Worm (Caenorhabditis elegans) whole organism, young adult: ENCODE measurements around the gene trap-2.
A peak's percentile ranks its signal among the peaks of the same experiment; 100 is the strongest.

Experiments used
- B0035.1 ChIP-seq: sonication (generic microtip); optimal IDR thresholded peaks from 2 replicates; lab custom pipeline; 2016; ENCODE audit warnings: missing genetic modification characterization, mild to moderate bottlenecking, missing compliant biosample characterization, missing genotype, missing genetic modification reagents
- B0261.1 ChIP-seq: sonication (generic microtip); optimal IDR thresholded peaks from 2 replicates; lab custom pipeline; 2016; ENCODE audit warnings: mild to moderate bottlenecking, missing genetic modification characterization, moderate library complexity, missing compliant biosample characterization
- C06A6.2 ChIP-seq: fragments of 200-800 bp; sonication (Bioruptor generic); conservative IDR thresholded peaks from 2 replicates; pipeline ENCODE4 v1.3.6; 2022; ENCODE audit warnings: missing genetic modification characterization, missing compliant biosample characterization
- F10E7.11 ChIP-seq: sonication (generic microtip); optimal IDR thresholded peaks from 2 replicates; lab custom pipeline; 2017; ENCODE audit warnings: mild to moderate bottlenecking, missing genetic modification characterization, moderate library complexity, missing compliant biosample characterization
- F33H1.4 ChIP-seq: fragments of 200-800 bp; sonication (Bioruptor generic); IDR thresholded peaks from 2 replicates; pipeline ENCODE4 v1.3.6; 2022; ENCODE audit warnings: missing genetic modification reagents, missing genetic modification characterization, missing compliant biosample characterization
- F37B4.10 ChIP-seq: fragments of 200-800 bp; sonication (Bioruptor generic); IDR thresholded peaks from 2 replicates; pipeline ENCODE4 v1.3.6; 2022; ENCODE audit warnings: missing genetic modification characterization, missing compliant biosample characterization
- F49E8.2 ChIP-seq: sonication (generic microtip); optimal IDR thresholded peaks from 3 replicates; lab custom pipeline; 2017; ENCODE audit warnings: missing genetic modification characterization, mild to moderate bottlenecking, missing compliant biosample characterization, antibody characterized with exemption, moderate library complexity; ENCODE audit not compliant: insufficient read depth
- K11D2.4 ChIP-seq: fragments of 200-800 bp; sonication (Bioruptor generic); IDR thresholded peaks from 2 replicates; pipeline ENCODE4 v1.3.6; 2022; ENCODE audit warnings: missing genetic modification reagents, missing genetic modification characterization, missing compliant biosample characterization
- K12H6.12 ChIP-seq: fragments of 200-800 bp; sonication (Bioruptor generic); optimal IDR thresholded peaks from 2 replicates; lab custom pipeline; 2018; ENCODE audit warnings: mild to moderate bottlenecking, missing genetic modification characterization, missing compliant biosample characterization
- Y53G8AR.9 ChIP-seq: fragments of 200-800 bp; sonication (Bioruptor generic); conservative IDR thresholded peaks from 2 replicates; pipeline ENCODE4 v1.3.6; 2022; ENCODE audit warnings: missing genetic modification reagents, missing genetic modification characterization, missing compliant biosample characterization
- Y56A3A.18 ChIP-seq: fragments of 200-800 bp; sonication (Bioruptor generic); IDR thresholded peaks from 2 replicates; pipeline ENCODE4 v1.3.6; 2022; ENCODE audit warnings: missing genetic modification reagents, missing genetic modification characterization, missing compliant biosample characterization
- Y95B8A.8 ChIP-seq: fragments of 200-800 bp; sonication (Bioruptor generic); IDR thresholded peaks from 2 replicates; pipeline ENCODE4 v1.3.6; 2022; ENCODE audit warnings: missing genetic modification reagents, missing genetic modification characterization, missing compliant biosample characterization
- ama-1 ChIP-seq, 3 experiments: fragments of 150-350 bp in 1 of 3; sonication (generic microtip) in 2 of 3; optimal IDR thresholded peaks; 2 replicates each; lab custom pipeline; 2014 to 2018; ENCODE audit warnings: missing biosample characterization in 2 of 3, missing genetic modification characterization in 2 of 3, missing genetic modification reagents in 2 of 3
- attf-6 ChIP-seq: fragments of 200-800 bp; sonication (Bioruptor generic); IDR thresholded peaks from 2 replicates; pipeline ENCODE4 v1.3.6; 2022; ENCODE audit warnings: missing genetic modification reagents, missing genetic modification characterization, missing compliant biosample characterization
- cebp-1 ChIP-seq, 2 experiments: fragments of 200-800 bp in 1 of 2; sonication (Bioruptor generic) in 1 of 2; sonication (generic microtip) in 1 of 2; IDR thresholded peaks in 1 of 2; optimal IDR thresholded peaks in 1 of 2; 2 replicates each; pipeline versions ENCODE4 v1.3.6 to Lab custom; 2017 to 2022; ENCODE audit warnings: missing compliant biosample characterization in 2 of 2, missing genetic modification characterization in 2 of 2, mild to moderate bottlenecking in 1 of 2, missing genetic modification reagents in 1 of 2, moderate library complexity in 1 of 2
- cebp-2 ChIP-seq: fragments of 200-800 bp; sonication (Bioruptor generic); IDR thresholded peaks from 2 replicates; pipeline ENCODE4 v1.3.6; 2022; ENCODE audit warnings: missing genetic modification characterization, missing compliant biosample characterization
- ceh-27 ChIP-seq: fragments of 200-800 bp; sonication (Bioruptor generic); optimal IDR thresholded peaks from 2 replicates; lab custom pipeline; 2018; ENCODE audit warnings: mild to moderate bottlenecking, missing genetic modification characterization, moderate library complexity, missing compliant biosample characterization
- ceh-79 ChIP-seq: sonication (generic microtip); optimal IDR thresholded peaks from 2 replicates; lab custom pipeline; 2017; ENCODE audit warnings: mild to moderate bottlenecking, missing genetic modification characterization, missing compliant biosample characterization
- chd-7 ChIP-seq: sonication (generic microtip); optimal IDR thresholded peaks from 2 replicates; lab custom pipeline; 2016; ENCODE audit warnings: mild to moderate bottlenecking, missing genetic modification characterization, moderate library complexity, missing compliant biosample characterization
- die-1 ChIP-seq: sonication (generic microtip); optimal IDR thresholded peaks from 2 replicates; lab custom pipeline; 2016; ENCODE audit warnings: missing genotype, mild to moderate bottlenecking, missing genetic modification characterization, missing compliant biosample characterization
- dpff-1 ChIP-seq: sonication (generic microtip); optimal IDR thresholded peaks from 2 replicates; lab custom pipeline; 2017; ENCODE audit warnings: mild to moderate bottlenecking, missing genetic modification characterization, missing compliant biosample characterization
- ekl-4 ChIP-seq: fragments of 200-800 bp; sonication (Bioruptor generic); IDR thresholded peaks from 2 replicates; pipeline ENCODE4 v1.3.6; 2022; ENCODE audit warnings: missing genetic modification reagents, missing genetic modification characterization, missing compliant biosample characterization
- gei-17 ChIP-seq: fragments of 200-800 bp; sonication (Bioruptor generic); optimal IDR thresholded peaks from 2 replicates; lab custom pipeline; 2018; ENCODE audit warnings: mild to moderate bottlenecking, missing genetic modification characterization, missing compliant biosample characterization
- him-1 ChIP-seq: sonication (generic microtip); optimal IDR thresholded peaks from 2 replicates; lab custom pipeline; 2016; ENCODE audit warnings: missing genotype, missing genetic modification reagents, missing genetic modification characterization, missing compliant biosample characterization
- hmg-1.2 ChIP-seq: fragments of 200-800 bp; sonication (Bioruptor generic); IDR thresholded peaks from 2 replicates; pipeline ENCODE4 v1.3.6; 2022; ENCODE audit warnings: missing genetic modification reagents, missing genetic modification characterization, missing compliant biosample characterization
- let-607 ChIP-seq, 2 experiments: fragments of 200-800 bp in 1 of 2; sonication (Bioruptor generic) in 1 of 2; sonication (generic microtip) in 1 of 2; optimal IDR thresholded peaks; 2 replicates each; lab custom pipeline; 2016 to 2018; ENCODE audit warnings: mild to moderate bottlenecking in 2 of 2, missing compliant biosample characterization in 2 of 2, missing genetic modification characterization in 2 of 2, moderate library complexity in 2 of 2, missing genotype in 1 of 2
- lin-35 ChIP-seq, 3 experiments: fragments of 150-350 bp in 2 of 3; sonication (generic microtip) in 1 of 3; optimal IDR thresholded peaks; 2 replicates each; lab custom pipeline; 2014 to 2018; ENCODE audit warnings: missing biosample characterization in 3 of 3, missing genetic modification characterization in 3 of 3, missing genetic modification reagents in 3 of 3
- lin-40 ChIP-seq: sonication (generic microtip); optimal IDR thresholded peaks from 2 replicates; lab custom pipeline; 2016; ENCODE audit warnings: missing genetic modification characterization, mild to moderate bottlenecking, missing compliant biosample characterization, missing genotype, missing genetic modification reagents
- madf-8 ChIP-seq: fragments of 200-800 bp; sonication (Bioruptor generic); conservative IDR thresholded peaks from 2 replicates; pipeline ENCODE4 v1.3.6; 2022; ENCODE audit warnings: missing genetic modification reagents, missing genetic modification characterization, missing compliant biosample characterization
- mxl-1 ChIP-seq: sonication (generic microtip); optimal IDR thresholded peaks from 2 replicates; lab custom pipeline; 2016; ENCODE audit warnings: missing genetic modification characterization, missing compliant biosample characterization
- nfyb-1 ChIP-seq: fragments of 200-800 bp; sonication (Bioruptor generic); IDR thresholded peaks from 2 replicates; pipeline ENCODE4 v1.3.6; 2022; ENCODE audit warnings: missing genetic modification reagents, missing genetic modification characterization, missing compliant biosample characterization
- nhr-120 ChIP-seq: fragments of 200-800 bp; sonication (Bioruptor generic); IDR thresholded peaks from 2 replicates; pipeline ENCODE4 v1.3.6; 2022; ENCODE audit warnings: missing genetic modification characterization, missing compliant biosample characterization
- nhr-80 ChIP-seq: sonication (generic microtip); optimal IDR thresholded peaks from 2 replicates; lab custom pipeline; 2016; ENCODE audit warnings: missing genetic modification characterization, missing compliant biosample characterization
- pha-4 ChIP-seq: fragments of 150-350 bp; sonication (generic microtip); optimal IDR thresholded peaks from 2 replicates; lab custom pipeline; 2014; ENCODE audit warnings: missing biosample characterization, missing genetic modification reagents, missing genetic modification characterization
- sea-2 ChIP-seq: fragments of 200-800 bp; sonication (Bioruptor generic); IDR thresholded peaks from 2 replicates; pipeline ENCODE4 v1.3.6; 2022; ENCODE audit warnings: missing genetic modification characterization, missing compliant biosample characterization
- snpc-1.1 ChIP-seq: sonication (generic microtip); optimal IDR thresholded peaks from 2 replicates; lab custom pipeline; 2017; ENCODE audit warnings: missing genetic modification characterization, mild to moderate bottlenecking, missing compliant biosample characterization, antibody characterized with exemption, moderate library complexity, missing genotype, missing genetic modification reagents; ENCODE audit not compliant: insufficient read depth
- tbx-9 ChIP-seq: sonication (generic microtip); optimal IDR thresholded peaks from 2 replicates; lab custom pipeline; 2016; ENCODE audit warnings: borderline replicate concordance, missing genetic modification characterization, inconsistent platforms, missing compliant biosample characterization
- ztf-18 ChIP-seq: sonication (generic microtip); optimal IDR thresholded peaks from 2 replicates; lab custom pipeline; 2016; ENCODE audit warnings: missing genotype, mild to moderate bottlenecking, missing genetic modification characterization, missing compliant biosample characterization
- ztf-22 ChIP-seq: fragments of 200-800 bp; sonication (Bioruptor generic); optimal IDR thresholded peaks from 2 replicates; lab custom pipeline; 2018; ENCODE audit warnings: mild to moderate bottlenecking, missing genetic modification characterization, moderate library complexity, missing compliant biosample characterization
- ztf-25 ChIP-seq: fragments of 200-800 bp; sonication (Bioruptor generic); IDR thresholded peaks from 2 replicates; pipeline ENCODE4 v1.3.6; 2022; ENCODE audit warnings: missing genetic modification reagents, missing genetic modification characterization, missing compliant biosample characterization

The trap-2 gene

ce11 chrX:748319-748718, 19.6 kb downstream of the trap-2 start:
- TF ChIP-seq nfyb-1 (GFP tag; lab: Robert Waterston, UW) (no peak), ama-1 (optimal IDR thresholded peaks at IDR 0.05; lab: Kevin White, UChicago) (no peak), ama-1 (GFP tag; optimal IDR thresholded peaks at IDR 0.05; lab: Kevin White, UChicago) (no peak), F33H1.4 (GFP tag; lab: Robert Waterston, UW) (no peak), ztf-25 (GFP tag; lab: Robert Waterston, UW) (no peak), ceh-79 (tag; lab: Kevin White, UChicago) (no peak), attf-6 (GFP tag; lab: Robert Waterston, UW) (no peak), ztf-18 (tag; lab: Kevin White, UChicago) (no peak), B0035.1 (tag; lab: Kevin White, UChicago) (no peak), madf-8 (GFP tag; lab: Robert Waterston, UW) (no peak), C06A6.2 (no peak), mxl-1 (tag; lab: Kevin White, UChicago) (no peak), F49E8.2 (no peak), K11D2.4 (GFP tag; lab: Robert Waterston, UW) (no peak), tbx-9 (tag; lab: Kevin White, UChicago) (no peak), lin-35 (GFP tag; optimal IDR thresholded peaks at IDR 0.05; lab: Kevin White, UChicago) (no peak)

DNA sequence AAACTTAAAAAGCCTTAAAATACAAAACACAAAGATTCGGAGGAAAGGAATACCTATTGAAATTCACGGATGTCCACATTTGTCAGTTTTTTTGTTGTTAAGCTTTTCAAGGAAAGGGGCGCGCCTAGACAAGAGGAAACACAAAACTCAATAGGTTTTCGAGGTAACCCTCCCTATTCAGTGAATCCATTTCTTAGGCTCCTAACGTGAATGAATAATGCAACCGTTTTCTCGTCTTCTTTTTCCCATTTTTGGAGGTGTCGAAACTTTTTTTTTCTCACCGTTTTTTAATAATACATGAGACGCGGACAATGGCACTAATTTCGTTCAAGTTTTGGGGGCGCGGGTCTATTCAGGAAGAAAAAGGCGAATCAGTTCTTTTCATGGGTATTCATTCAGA, 30.9 kb downstream of the trap-2 start:
- TF ChIP-seq ekl-4: no peak
- no peak for TF ChIP-seq B0261.1 (tag; lab: Kevin White, UChicago)
- TF ChIP-seq hmg-1.2 (GFP tag; lab: Robert Waterston, UW): no peak
- TF ChIP-seq snpc-1.1 (tag; lab: Kevin White, UChicago): no peak
- no peak for TF ChIP-seq pha-4 (tag; lab: Kevin White, UChicago)
- TF ChIP-seq, all 124 proteins: peak for 0

DNA sequence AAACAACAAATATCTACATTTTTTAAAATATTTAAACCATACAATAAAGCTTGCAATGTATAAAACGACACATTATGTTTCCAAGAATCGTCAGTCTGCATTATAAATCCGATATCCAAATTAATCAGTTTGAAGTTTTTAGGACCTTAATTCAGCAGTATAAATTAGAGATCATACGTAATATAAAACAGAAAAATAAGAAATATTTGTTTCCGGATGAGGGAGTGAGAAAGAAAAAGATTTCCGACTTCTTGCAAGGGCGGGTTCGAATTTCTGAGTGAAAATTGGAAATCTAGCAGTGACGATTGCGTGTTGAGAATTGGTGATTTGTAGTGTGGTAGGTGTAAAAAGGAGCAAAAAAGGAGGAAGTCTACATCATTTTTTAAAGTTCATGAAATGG, 32.3 kb downstream of the trap-2 start, which contains the start of gene npr-19:
npr-19 (minus strand) TSS at position 101 of the 400 bp plus-strand sequence.
- TF ChIP-seq madf-8 (GFP tag; lab: Robert Waterston, UW) (no peak), nhr-120 (no peak), F49E8.2 (no peak), B0035.1 (tag; lab: Kevin White, UChicago) (no peak), nfyb-1 (GFP tag; lab: Robert Waterston, UW) (no peak), F10E7.11 (tag; lab: Kevin White, UChicago) (no peak), Y53G8AR.9 (GFP tag; lab: Robert Waterston, UW) (no peak), F37B4.10 (GFP tag; lab: Robert Waterston, UW) (no peak), hmg-1.2 (GFP tag; lab: Robert Waterston, UW) (no peak)

DNA sequence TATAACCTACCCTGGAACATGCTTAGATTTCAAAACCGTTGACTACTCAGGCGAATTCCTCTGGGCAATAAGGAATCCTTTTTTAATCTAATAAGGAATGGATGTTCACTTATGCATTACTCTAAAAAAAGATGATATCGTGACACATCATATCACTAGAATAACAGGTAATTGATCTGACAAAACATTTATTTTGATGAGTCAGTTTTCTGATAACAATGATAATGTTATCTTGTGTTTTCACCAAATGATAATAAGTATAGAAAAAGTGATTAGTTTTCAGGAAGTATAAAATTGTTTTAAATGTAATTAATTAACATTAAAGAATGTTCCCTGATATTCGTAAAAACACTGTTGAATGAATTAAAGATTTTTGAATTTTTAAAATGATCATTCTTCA, 38.8 kb downstream of the trap-2 start:
- TF ChIP-seq cebp-2 (GFP tag; lab: Robert Waterston, UW) (no peak), sea-2 (no peak)

DNA sequence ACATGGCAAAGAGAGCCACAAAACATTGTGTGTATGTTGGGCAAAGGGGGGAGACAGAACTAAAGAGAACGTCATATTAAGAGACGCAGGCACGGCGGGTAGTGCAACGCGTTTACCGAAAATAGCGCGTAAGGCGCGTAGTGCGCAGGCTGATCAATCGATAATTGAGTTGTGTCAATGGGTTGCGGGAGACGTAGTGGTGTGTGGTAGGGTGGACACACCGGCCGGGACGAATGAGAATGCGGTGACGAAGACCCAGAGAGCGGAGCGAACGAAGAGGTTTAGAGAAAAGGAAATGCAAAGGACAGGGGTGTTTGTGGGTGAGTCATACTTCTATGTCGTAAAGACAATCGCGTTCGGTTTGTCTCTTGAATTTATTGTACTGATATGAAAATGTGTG, 40.1 kb downstream of the trap-2 start:
- TF ChIP-seq ama-1 (optimal IDR thresholded peaks at IDR 0.05; lab: Kevin White, UChicago) (no peak), ama-1 (GFP tag; optimal IDR thresholded peaks at IDR 0.05; lab: Kevin White, UChicago) (no peak), let-607 (tag; optimal IDR thresholded peaks at IDR 0.05; lab: Kevin White, UChicago) (peak in 1 of 2 experiments; percentile 43), K11D2.4 (GFP tag; lab: Robert Waterston, UW) (peak; percentile 71; the same call in 1 of the 2 replicates), ztf-22 (GFP tag; lab: Kevin White, UChicago) (no peak), Y95B8A.8 (0 out of 2 replicates have a peak, but pooled peaks have one; percentile 23), lin-40 (tag; lab: Kevin White, UChicago) (peak; percentile 64), cebp-1 (GFP tag; IDR thresholded peaks at IDR 0.05; lab: Robert Waterston, UW) (no peak), cebp-1 (tag; optimal IDR thresholded peaks at IDR 0.05; lab: Kevin White, UChicago) (no peak), dpff-1 (tag; lab: Kevin White, UChicago) (no peak), K12H6.12 (peak; percentile 31), die-1 (tag; lab: Kevin White, UChicago) (peak; percentile 25), ceh-27 (GFP tag; lab: Kevin White, UChicago) (peak; percentile 64), nhr-80 (tag; lab: Kevin White, UChicago) (peak; percentile 70), Y56A3A.18 (GFP tag; lab: Robert Waterston, UW) (peak; percentile 61; the same call in 1 of the 2 replicates), gei-17 (GFP tag; lab: Kevin White, UChicago) (peak; percentile 60), him-1 (no peak), chd-7 (tag; lab: Kevin White, UChicago) (peak; percentile 47)
